Fruit fly (Drosophila melanogaster) whole organism, embryonic: ENCODE measurements around the gene ATPsyngamma.

ENCODE experiments used
- Bgb ChIP-seq: fragments of 200-800 bp; sonication (Bioruptor generic); IDR thresholded peaks from 2 replicates; pipeline ENCODE4 v1.3.6; 2022; ENCODE audit warnings: missing biosample characterization, missing genetic modification characterization; ENCODE audit not compliant: partially characterized antibody
- CG10366 ChIP-seq: fragments of 200-800 bp; sonication (Bioruptor generic); IDR thresholded peaks from 2 replicates; pipeline ENCODE4 v1.3.6; 2022; ENCODE audit warnings: missing biosample characterization, missing genetic modification characterization
- CG11093 ChIP-seq: fragments of 200-800 bp; sonication (Bioruptor generic); IDR thresholded peaks from 3 replicates; pipeline ENCODE4 v1.3.6; 2022; ENCODE audit warnings: missing biosample characterization, missing genetic modification characterization
- CG11560 ChIP-seq: fragments of 200-800 bp; sonication (Bioruptor generic); IDR thresholded peaks from 3 replicates; pipeline ENCODE4 v1.3.6; 2022; ENCODE audit warnings: missing biosample characterization, missing genetic modification characterization
- CG12659 ChIP-seq: fragments of 200-800 bp; sonication (Bioruptor generic); optimal IDR thresholded peaks from 3 replicates; lab custom pipeline; 2017; ENCODE audit warnings: mild to moderate bottlenecking, missing biosample characterization, missing genetic modification reagents, missing genetic modification characterization
- CG12769 ChIP-seq: fragments of 200-800 bp; sonication (Bioruptor generic); optimal IDR thresholded peaks from 2 replicates; lab custom pipeline; 2019; ENCODE audit warnings: missing biosample characterization, mild to moderate bottlenecking, missing genetic modification characterization, moderate library complexity
- CG13123 ChIP-seq: fragments of 200-800 bp; sonication (Bioruptor generic); optimal IDR thresholded peaks from 2 replicates; lab custom pipeline; 2016; ENCODE audit warnings: missing biosample characterization, missing genetic modification characterization
- CG13894 ChIP-seq: fragments of 200-800 bp; sonication (Bioruptor generic); optimal IDR thresholded peaks from 3 replicates; lab custom pipeline; 2018; ENCODE audit warnings: missing biosample characterization, mild to moderate bottlenecking, missing genetic modification characterization, moderate library complexity
- CG14050 ChIP-seq: fragments of 200-800 bp; sonication (Bioruptor generic); IDR thresholded peaks from 3 replicates; pipeline ENCODE4 v1.3.6; 2022; ENCODE audit warnings: missing biosample characterization, missing genetic modification characterization
- CG15696 ChIP-seq: fragments of 200-800 bp; sonication (Bioruptor generic); optimal IDR thresholded peaks from 2 replicates; lab custom pipeline; 2019; ENCODE audit warnings: missing biosample characterization, mild to moderate bottlenecking, missing genetic modification characterization, moderate library complexity
- CG1647 ChIP-seq: fragments of 200-800 bp; sonication (Bioruptor generic); optimal IDR thresholded peaks from 3 replicates; lab custom pipeline; 2016; ENCODE audit warnings: missing biosample characterization, missing genetic modification characterization
- CG16863 ChIP-seq: fragments of 200-800 bp; sonication (Bioruptor generic); optimal IDR thresholded peaks from 3 replicates; lab custom pipeline; 2016; ENCODE audit warnings: missing biosample characterization, missing genetic modification characterization
- CG17186 ChIP-seq: fragments of 200-800 bp; sonication (Bioruptor generic); optimal IDR thresholded peaks from 3 replicates; lab custom pipeline; 2017; ENCODE audit warnings: missing biosample characterization, missing genetic modification reagents, missing genetic modification characterization
- CG1792 ChIP-seq: fragments of 200-800 bp; sonication (Bioruptor generic); optimal IDR thresholded peaks from 2 replicates; lab custom pipeline; 2016; ENCODE audit warnings: missing biosample characterization, missing genetic modification characterization
- CG18599 ChIP-seq: fragments of 200-800 bp; sonication (Bioruptor generic); optimal IDR thresholded peaks from 3 replicates; lab custom pipeline; 2017; ENCODE audit warnings: missing biosample characterization, missing genetic modification characterization, mild to moderate bottlenecking, moderate library complexity, missing genetic modification reagents
- CG18764 ChIP-seq: fragments of 200-800 bp; sonication (Bioruptor generic); optimal IDR thresholded peaks from 3 replicates; lab custom pipeline; 2016; ENCODE audit warnings: missing biosample characterization, missing genetic modification characterization
- CG32767 ChIP-seq: fragments of 200-800 bp; sonication (Bioruptor generic); IDR thresholded peaks from 2 replicates; pipeline ENCODE4 v1.3.6; 2022; ENCODE audit warnings: missing biosample characterization, missing genetic modification characterization
- CG32772 ChIP-seq: fragments of 200-800 bp; sonication (Bioruptor generic); IDR thresholded peaks from 2 replicates; pipeline ENCODE4 v1.3.6; 2022; ENCODE audit warnings: missing biosample characterization, missing genetic modification characterization
- CG3407 ChIP-seq: fragments of 200-800 bp; sonication (Bioruptor generic); optimal IDR thresholded peaks from 2 replicates; lab custom pipeline; 2018; ENCODE audit warnings: missing biosample characterization, mild to moderate bottlenecking, missing genetic modification characterization
- CG6175 ChIP-seq: fragments of 200-800 bp; sonication (Bioruptor generic); IDR thresholded peaks from 3 replicates; pipeline ENCODE4 v1.3.6; 2022; ENCODE audit warnings: missing biosample characterization, missing genetic modification characterization
- CG8290 ChIP-seq, 3 experiments: fragments of 200-800 bp; sonication (Bioruptor generic); optimal IDR thresholded peaks; 2 replicates each; lab custom pipeline; 2016 to 2019; ENCODE audit warnings: missing biosample characterization in 3 of 3, missing genetic modification characterization in 3 of 3, mild to moderate bottlenecking in 2 of 3, moderate library complexity in 1 of 3
- CG8924 ChIP-seq: fragments of 200-800 bp; optimal IDR thresholded peaks from 3 replicates; lab custom pipeline; 2019; ENCODE audit warnings: missing biosample characterization, mild to moderate bottlenecking, missing genetic modification characterization, moderate library complexity
- CG9437 ChIP-seq: fragments of 200-800 bp; sonication (Bioruptor generic); optimal IDR thresholded peaks from 2 replicates; lab custom pipeline; 2018; ENCODE audit warnings: missing biosample characterization, mild to moderate bottlenecking, missing genetic modification characterization
- Dek ChIP-seq: fragments of 200-800 bp; sonication (Bioruptor generic); optimal IDR thresholded peaks from 3 replicates; lab custom pipeline; 2019; ENCODE audit warnings: missing biosample characterization, mild to moderate bottlenecking, missing genetic modification characterization, moderate library complexity
- E2f1 ChIP-seq: fragments of 200-800 bp; sonication (Bioruptor generic); IDR thresholded peaks from 2 replicates; pipeline ENCODE4 v1.3.6; 2022; ENCODE audit warnings: missing biosample characterization, missing genetic modification characterization
- Gug ChIP-seq: fragments of 200-800 bp; sonication (Bioruptor generic); IDR thresholded peaks from 4 replicates; pipeline ENCODE4 v1.3.6; 2022; ENCODE audit warnings: missing biosample characterization, missing genetic modification characterization
- H2.0 ChIP-seq: fragments of 200-800 bp; sonication (Bioruptor generic); IDR thresholded peaks from 2 replicates; pipeline ENCODE4 v1.3.6; 2022; ENCODE audit warnings: missing biosample characterization, missing genetic modification characterization
- Lpt ChIP-seq: fragments of >200 bp; optimal IDR thresholded peaks from 2 replicates; lab custom pipeline; 2018; ENCODE audit warnings: missing biosample characterization, missing genetic modification characterization
- NK7.1 ChIP-seq: fragments of 200-800 bp; sonication (Bioruptor generic); optimal IDR thresholded peaks from 3 replicates; lab custom pipeline; 2016; ENCODE audit warnings: missing biosample characterization, missing genetic modification characterization
- Six4 ChIP-seq: fragments of 200-800 bp; sonication (Bioruptor generic); optimal IDR thresholded peaks from 2 replicates; lab custom pipeline; 2016; ENCODE audit warnings: missing biosample characterization, missing genetic modification characterization
- Sry-β ChIP-seq: fragments of 200-800 bp; sonication (Bioruptor generic); optimal IDR thresholded peaks from 2 replicates; lab custom pipeline; 2018; ENCODE audit warnings: missing biosample characterization, mild to moderate bottlenecking, missing genetic modification characterization, moderate library complexity
- ash1 ChIP-seq: fragments of 200-800 bp; sonication (Bioruptor generic); optimal IDR thresholded peaks from 2 replicates; lab custom pipeline; 2018; ENCODE audit warnings: missing biosample characterization, mild to moderate bottlenecking, missing genetic modification characterization
- btn ChIP-seq: fragments of 200-800 bp; sonication (Bioruptor generic); optimal IDR thresholded peaks from 2 replicates; lab custom pipeline; 2016; ENCODE audit warnings: missing biosample characterization, missing genetic modification characterization
- chif ChIP-seq, 2 experiments: fragments of 200-800 bp; sonication (Bioruptor generic); optimal IDR thresholded peaks; 3 replicates each; lab custom pipeline; 2016; ENCODE audit warnings: missing biosample characterization in 2 of 2, missing genetic modification characterization in 2 of 2
- corto ChIP-seq: fragments of 200-800 bp; sonication (Bioruptor generic); optimal IDR thresholded peaks from 2 replicates; lab custom pipeline; 2016; ENCODE audit warnings: missing biosample characterization, mild to moderate bottlenecking, missing genetic modification characterization, moderate library complexity
- en ChIP-seq: fragments of 200-800 bp; sonication (Bioruptor generic); optimal IDR thresholded peaks from 2 replicates; lab custom pipeline; 2016; ENCODE audit warnings: missing biosample characterization, missing genetic modification characterization
- exex ChIP-seq: fragments of 200-800 bp; sonication (Bioruptor generic); optimal IDR thresholded peaks from 4 replicates; lab custom pipeline; 2018; ENCODE audit warnings: missing biosample characterization, mild to moderate bottlenecking, missing genetic modification characterization, moderate library complexity
- ftz-f1 ChIP-seq: fragments of 200-800 bp; sonication (Bioruptor generic); optimal IDR thresholded peaks from 2 replicates; lab custom pipeline; 2016; ENCODE audit warnings: missing biosample characterization, missing genetic modification characterization
- gro ChIP-seq: fragments of 200-800 bp; sonication (Bioruptor generic); optimal IDR thresholded peaks from 2 replicates; lab custom pipeline; 2016; ENCODE audit warnings: missing biosample characterization, missing genetic modification characterization
- gt ChIP-seq: fragments of 200-800 bp; sonication (Bioruptor generic); IDR thresholded peaks from 2 replicates; pipeline ENCODE4 v1.3.6; 2022; ENCODE audit warnings: missing biosample characterization, missing genetic modification characterization
- oc ChIP-seq: fragments of 200-800 bp; sonication (Bioruptor generic); optimal IDR thresholded peaks from 2 replicates; lab custom pipeline; 2018; ENCODE audit warnings: missing biosample characterization, mild to moderate bottlenecking, missing genetic modification characterization, moderate library complexity
- pfk ChIP-seq: fragments of 200-800 bp; sonication (Bioruptor generic); optimal IDR thresholded peaks from 2 replicates; lab custom pipeline; 2018; ENCODE audit warnings: missing biosample characterization, mild to moderate bottlenecking, missing genetic modification characterization, moderate library complexity
- pho ChIP-seq: fragments of 200-800 bp; sonication (Bioruptor generic); optimal IDR thresholded peaks from 2 replicates; lab custom pipeline; 2016; ENCODE audit warnings: missing biosample characterization, missing genetic modification characterization
- pum ChIP-seq: fragments of 200-800 bp; sonication (Bioruptor generic); optimal IDR thresholded peaks from 2 replicates; lab custom pipeline; 2016; ENCODE audit warnings: missing biosample characterization, missing genetic modification characterization
- run ChIP-seq: fragments of 200-800 bp; sonication (Bioruptor generic); optimal IDR thresholded peaks from 3 replicates; lab custom pipeline; 2018; ENCODE audit warnings: missing biosample characterization, mild to moderate bottlenecking, missing genetic modification characterization
- sc ChIP-seq, 3 experiments: fragments of >200 bp in 2 of 3; fragments of 200-800 bp in 1 of 3; sonication (Bioruptor generic) in 1 of 3; optimal IDR thresholded peaks; 2 replicates in 2 of 3; 3 replicates in 1 of 3; lab custom pipeline; 2017; ENCODE audit warnings: mild to moderate bottlenecking in 1 of 3, missing biosample characterization in 1 of 3, missing genetic modification characterization in 1 of 3, missing genetic modification reagents in 1 of 3
- so ChIP-seq: fragments of 200-800 bp; sonication (Bioruptor generic); IDR thresholded peaks from 3 replicates; pipeline ENCODE4 v1.3.6; 2022; ENCODE audit warnings: missing biosample characterization, missing genetic modification characterization
- vnd ChIP-seq: fragments of 200-800 bp; sonication (Bioruptor generic); IDR thresholded peaks from 3 replicates; pipeline ENCODE4 v1.3.6; 2022; ENCODE audit warnings: missing biosample characterization, missing genetic modification characterization; ENCODE audit not compliant: partially characterized antibody

ATPsyngamma gene

DNA sequence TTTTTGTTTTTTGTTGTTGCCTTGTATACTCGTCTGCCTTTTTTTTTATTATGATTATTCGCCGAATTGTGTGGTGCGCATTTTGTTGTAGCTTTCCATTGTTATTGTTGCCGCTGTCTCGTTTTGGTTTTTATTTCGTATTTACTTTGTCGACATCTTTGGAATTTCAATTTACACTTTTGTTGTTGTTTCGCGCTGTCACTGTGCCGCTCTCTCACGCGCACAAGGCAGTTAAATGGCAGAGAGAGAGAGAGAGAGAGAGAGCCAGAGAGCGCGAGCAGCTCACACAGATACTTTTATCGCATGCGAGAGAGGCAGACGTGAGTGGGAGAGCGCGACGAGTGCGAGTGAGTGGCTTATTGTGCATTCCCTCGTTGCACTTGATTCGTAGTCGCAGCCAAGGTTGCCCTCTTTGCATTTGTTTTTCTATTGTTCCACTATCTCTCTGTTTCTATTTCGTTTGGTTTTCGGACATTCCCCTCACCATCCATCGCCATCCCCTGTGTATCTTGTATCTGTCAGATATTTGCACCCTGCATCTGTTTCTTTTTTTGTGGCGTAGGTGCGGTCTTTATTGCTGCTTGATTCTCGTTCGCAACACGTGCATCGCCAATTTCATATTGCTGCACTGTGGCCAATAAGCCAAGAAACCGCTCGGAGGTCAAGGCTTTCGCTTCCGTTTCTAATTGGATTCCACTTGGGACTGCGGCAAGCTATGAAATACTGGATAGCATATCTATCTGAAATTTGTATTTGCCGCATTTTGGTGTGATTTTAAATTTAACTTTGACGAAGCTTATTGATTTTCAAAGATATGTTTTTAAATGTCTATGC lies 25.6 kb upstream of the ATPsyngamma start (continued):
- TF ChIP-seq Dek, result no peak
- no peak for TF ChIP-seq vnd (GFP tag; lab: Robert Waterston, UW)
- peak; percentile 55 for TF ChIP-seq corto (GFP tag; lab: Kevin White, UChicago)
- TF ChIP-seq so, result peak; percentile 47; the same call in 2 of the 3 replicates
- TF ChIP-seq gt (GFP tag; lab: Robert Waterston, UW), result no peak
- TF ChIP-seq chif (GFP tag; optimal IDR thresholded peaks at IDR 0.05; lab: Kevin White, UChicago), result no peak
- TF ChIP-seq E2f1, result no peak
- TF ChIP-seq CG16863 (GFP tag; lab: Kevin White, UChicago), result no peak
- TF ChIP-seq pho, result no peak
- TF ChIP-seq CG10366, result no peak
- TF ChIP-seq H2.0 (GFP tag; lab: Robert Waterston, UW), result no peak
- no peak for TF ChIP-seq CG18599
- no peak for TF ChIP-seq CG11560
- no peak for TF ChIP-seq CG13123 (GFP tag; lab: Kevin White, UChicago)
- TF ChIP-seq CG32772 (GFP tag; lab: Robert Waterston, UW), result no peak
- TF ChIP-seq CG15696 (tag; lab: Kevin White, UChicago), result peak; percentile 16
- no peak for TF ChIP-seq CG17186 (GFP tag; lab: Kevin White, UChicago)
- no peak for TF ChIP-seq en (GFP tag; lab: Kevin White, UChicago)
- no peak for TF ChIP-seq Sry-β
- no peak for TF ChIP-seq sc (optimal IDR thresholded peaks at IDR 0.05; lab: Kevin White, UChicago)
- no peak for TF ChIP-seq sc (GFP tag; optimal IDR thresholded peaks at IDR 0.05; lab: Kevin White, UChicago)
- no peak for TF ChIP-seq CG1792
- TF ChIP-seq CG9437 (GFP tag; lab: Kevin White, UChicago), result no peak
- peak; percentile 24 for TF ChIP-seq run
- TF ChIP-seq ash1 (GFP tag; lab: Kevin White, UChicago), result no peak
- no peak for TF ChIP-seq exex (tag; lab: Kevin White, UChicago)
- TF ChIP-seq CG12769 (tag; lab: Kevin White, UChicago), result no peak
- TF ChIP-seq Six4 (GFP tag; lab: Kevin White, UChicago), result no peak
- TF ChIP-seq CG18764, result no peak
- no peak for TF ChIP-seq Lpt (GFP tag; lab: Kevin White, UChicago)
- no peak for TF ChIP-seq CG11093 (GFP tag; lab: Robert Waterston, UW)
- TF ChIP-seq ftz-f1 (GFP tag; lab: Kevin White, UChicago), result no peak
- TF ChIP-seq CG8924 (tag; lab: Kevin White, UChicago), result no peak
- TF ChIP-seq CG32767 (GFP tag; lab: Robert Waterston, UW), result no peak
- TF ChIP-seq NK7.1, result no peak
- no peak for TF ChIP-seq oc
- TF ChIP-seq gro, result no peak
- no peak for TF ChIP-seq CG14050 (GFP tag; lab: Robert Waterston, UW)
- TF ChIP-seq btn (GFP tag; lab: Kevin White, UChicago), result no peak
- TF ChIP-seq Bgb (GFP tag; lab: Robert Waterston, UW), result peak; percentile 38; the same call in 1 of the 2 replicates
- no peak for TF ChIP-seq CG12659 (GFP tag; lab: Kevin White, UChicago)
- TF ChIP-seq CG6175, result no peak
- no peak for TF ChIP-seq pum (GFP tag; lab: Kevin White, UChicago)
- TF ChIP-seq Gug (GFP tag; lab: Robert Waterston, UW), result no peak
- TF ChIP-seq pfk, result peak; percentile 48
- TF ChIP-seq CG13894, result no peak
- no peak for TF ChIP-seq CG8290 (GFP tag; optimal IDR thresholded peaks at IDR 0.05; lab: Kevin White, UChicago)
- peak in 1 of 2 experiments; percentile 21 for TF ChIP-seq CG8290 (tag; optimal IDR thresholded peaks at IDR 0.05; lab: Kevin White, UChicago)
- no peak for TF ChIP-seq CG1647 (GFP tag; lab: Kevin White, UChicago)
- no peak for TF ChIP-seq CG3407 (GFP tag; lab: Kevin White, UChicago)
- TF ChIP-seq, all 482 proteins: peak for 84
